Worm (Caenorhabditis elegans) whole organism, L1 larva: ENCODE results near the gene C35D6.4.

Experiments
- jun-1 ChIP-seq: fragments of 150-350 bp; optimal IDR thresholded peaks from 2 replicates; lab custom pipeline; 2014; ENCODE audit warnings: missing biosample characterization, missing genetic modification reagents, missing genetic modification characterization
- nhr-11 ChIP-seq: fragments of 150-350 bp; optimal IDR thresholded peaks from 2 replicates; lab custom pipeline; 2014; ENCODE audit warnings: missing biosample characterization, missing genetic modification characterization
- pqm-1 ChIP-seq: sonication (generic microtip); optimal IDR thresholded peaks from 3 replicates; lab custom pipeline; 2017; ENCODE audit warnings: missing biosample characterization, missing genetic modification characterization
- ztf-4 ChIP-seq: fragments of 150-350 bp; optimal IDR thresholded peaks from 2 replicates; lab custom pipeline; 2014; ENCODE audit warnings: missing biosample characterization, missing genetic modification characterization

ce11 chrIV:16323373-16323772 is 27.4 kb upstream of the C35D6.4 start, which contains the start of gene srz-104:
- TF ChIP-seq pqm-1 (tag; lab: Kevin White, UChicago) (no peak), jun-1 (tag; lab: Kevin White, UChicago) (no peak), ztf-4 (tag; lab: Kevin White, UChicago) (no peak), nhr-11 (tag; lab: Kevin White, UChicago) (no peak)
